Worm (Caenorhabditis elegans): Measurements from ENCODE around the gene T05G5.5.

The T05G5.5 gene

DNA sequence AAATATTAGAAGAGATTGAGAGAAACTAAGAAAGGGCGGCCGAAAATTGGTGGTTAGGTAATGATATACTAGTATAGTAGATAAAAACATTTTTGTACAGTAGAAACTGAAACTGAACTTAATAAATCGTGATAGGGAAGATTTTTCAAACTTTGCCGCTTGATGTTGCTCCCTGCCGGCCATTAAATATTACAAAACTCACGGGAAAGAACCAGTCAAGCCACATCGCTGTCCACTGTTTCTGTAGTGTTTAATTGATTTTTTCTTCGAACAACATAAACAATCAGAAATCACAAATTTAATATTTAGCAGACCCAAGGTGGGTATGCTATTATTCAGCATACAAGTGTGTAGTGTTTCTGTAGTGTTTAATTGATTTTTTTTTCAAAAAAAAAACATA, at the start of gene T05G5.5:
Gene T05G5.5 (minus strand): TSS at position 359 of the 400 bp plus-strand sequence.
- no peak for TF ChIP-seq lsl-1 (GFP tag; optimal IDR thresholded peaks at IDR 0.05)
- TF ChIP-seq D2030.7 (GFP tag; IDR thresholded peaks at IDR 0.05), result no peak
- no peak for TF ChIP-seq unc-62 (GFP tag; optimal IDR thresholded peaks at IDR 0.05)
- no peak for TF ChIP-seq B0261.1 (tag; optimal IDR thresholded peaks at IDR 0.05)
- no peak for TF ChIP-seq attf-5 (GFP tag; optimal IDR thresholded peaks at IDR 0.05)
- TF ChIP-seq lin-35 (GFP tag; optimal IDR thresholded peaks at IDR 0.05), result no peak
- no peak for TF ChIP-seq pbrm-1 (GFP tag; IDR thresholded peaks at IDR 0.05)
- no peak for TF ChIP-seq T07F8.4 (tag; optimal IDR thresholded peaks at IDR 0.05)
- TF ChIP-seq xnd-1 (tag; optimal IDR thresholded peaks at IDR 0.05), result no peak
- no peak for TF ChIP-seq let-607 (tag; optimal IDR thresholded peaks at IDR 0.05)
- TF ChIP-seq ceh-27 (GFP tag; optimal IDR thresholded peaks at IDR 0.05), result no peak
- TF ChIP-seq K11D2.4 (GFP tag; IDR thresholded peaks at IDR 0.05), result no peak
- peak; percentile 68; the same call in 1 of the 2 replicates for TF ChIP-seq Y53G8AR.9 (GFP tag; conservative IDR thresholded peaks at IDR 0.05)
- no peak for TF ChIP-seq him-1 (tag; optimal IDR thresholded peaks at IDR 0.05)
- TF ChIP-seq sptf-2 (GFP tag; optimal IDR thresholded peaks at IDR 0.05), result no peak
- no peak for TF ChIP-seq hmg-1.2 (GFP tag; IDR thresholded peaks at IDR 0.05)
- no peak for TF ChIP-seq B0035.1 (tag; optimal IDR thresholded peaks at IDR 0.05)
- TF ChIP-seq efl-1 (GFP tag; optimal IDR thresholded peaks at IDR 0.05), result no peak
- TF ChIP-seq ekl-4 (GFP tag; IDR thresholded peaks at IDR 0.05), result 0 out of 2 replicates have a peak, but pooled peaks have one; percentile 18
- TF ChIP-seq cebp-2 (GFP tag; IDR thresholded peaks at IDR 0.05), result no peak
- no peak for TF ChIP-seq F10E7.11 (tag; optimal IDR thresholded peaks at IDR 0.05)
- no peak for TF ChIP-seq tbx-9 (tag; optimal IDR thresholded peaks at IDR 0.05; ENCODE audit: borderline replicate concordance)
- TF ChIP-seq zim-3 (tag; optimal IDR thresholded peaks at IDR 0.05), result no peak
- TF ChIP-seq ztf-28 (GFP tag; IDR thresholded peaks at IDR 0.05), result no peak
- TF ChIP-seq nhr-80 (tag; optimal IDR thresholded peaks at IDR 0.05), result peak; percentile 28
- no peak for TF ChIP-seq C06A6.2 (GFP tag; conservative IDR thresholded peaks at IDR 0.05)
- TF ChIP-seq lin-54 (GFP tag; optimal IDR thresholded peaks at IDR 0.05), result peak; percentile 36
- no peak for TF ChIP-seq nhr-120 (GFP tag; IDR thresholded peaks at IDR 0.05)
- no peak for TF ChIP-seq attf-6 (GFP tag; IDR thresholded peaks at IDR 0.05)
- TF ChIP-seq F33H1.4 (GFP tag; IDR thresholded peaks at IDR 0.05), result no peak
- no peak for TF ChIP-seq ztf-3 (GFP tag; optimal IDR thresholded peaks at IDR 0.05)
- no peak for TF ChIP-seq lsy-27 (tag; optimal IDR thresholded peaks at IDR 0.05; ENCODE audit: borderline replicate concordance, insufficient read depth)
- peak; percentile 28; the same call in 1 of the 2 replicates for TF ChIP-seq madf-6 (GFP tag; IDR thresholded peaks at IDR 0.05)
- TF ChIP-seq ceh-100 (GFP tag; IDR thresholded peaks at IDR 0.05), result no peak
- peak; percentile 44; the same call in 1 of the 2 replicates for TF ChIP-seq Y56A3A.18 (GFP tag; IDR thresholded peaks at IDR 0.05)
- TF ChIP-seq F39B2.1 (GFP tag; IDR thresholded peaks at IDR 0.05), result no peak
- TF ChIP-seq madf-8 (GFP tag; conservative IDR thresholded peaks at IDR 0.05), result no peak
- TF ChIP-seq Y79H2A.3 (GFP tag; conservative IDR thresholded peaks at IDR 0.05), result no peak
- no peak for TF ChIP-seq Y67H2A.10 (GFP tag; conservative IDR thresholded peaks at IDR 0.05)
- no peak for TF ChIP-seq ztf-22 (GFP tag; optimal IDR thresholded peaks at IDR 0.05)
- TF ChIP-seq nfya-2 (GFP tag; IDR thresholded peaks at IDR 0.05), result no peak
- TF ChIP-seq snpc-1.1 (tag; optimal IDR thresholded peaks at IDR 0.05; ENCODE audit: insufficient read depth), result no peak
- no peak for TF ChIP-seq mxl-1 (tag; optimal IDR thresholded peaks at IDR 0.05)
- no peak for TF ChIP-seq F22D6.2 (tag; optimal IDR thresholded peaks at IDR 0.05)
- TF ChIP-seq ceh-91 (GFP tag; IDR thresholded peaks at IDR 0.05), result no peak
- TF ChIP-seq F57C9.4 (tag; optimal IDR thresholded peaks at IDR 0.05), result no peak
- no peak for TF ChIP-seq fkh-3 (tag; optimal IDR thresholded peaks at IDR 0.05)
- TF ChIP-seq bed-1 (GFP tag; IDR thresholded peaks at IDR 0.05), result no peak
- TF ChIP-seq rcor-1 (GFP tag; IDR thresholded peaks at IDR 0.05), result no peak
